Worm (Caenorhabditis elegans) whole organism, late embryonic: ENCODE data around the gene lgc-48.

Source experiments
- C08G9.2 ChIP-seq: sonication (generic microtip); optimal IDR thresholded peaks from 2 replicates; lab custom pipeline; 2016; ENCODE audit warnings: mild to moderate bottlenecking, missing genetic modification characterization, moderate library complexity, missing compliant biosample characterization
- C38D4.7 ChIP-seq: fragments of 200-800 bp; sonication (Bioruptor generic); optimal IDR thresholded peaks from 2 replicates; lab custom pipeline; 2018; ENCODE audit warnings: mild to moderate bottlenecking, missing genetic modification characterization, moderate library complexity, missing compliant biosample characterization
- F13H6.1 ChIP-seq: sonication (generic microtip); optimal IDR thresholded peaks from 2 replicates; lab custom pipeline; 2016; ENCODE audit warnings: missing genetic modification characterization, missing compliant biosample characterization
- Y22D7AL.16 ChIP-seq: sonication (generic microtip); optimal IDR thresholded peaks from 2 replicates; lab custom pipeline; 2016; ENCODE audit warnings: missing genetic modification characterization, missing compliant biosample characterization
- ama-1 ChIP-seq: fragments of 150-350 bp; optimal IDR thresholded peaks from 2 replicates; lab custom pipeline; 2014
- ceh-19 ChIP-seq: fragments of 200-800 bp; sonication (Bioruptor generic); optimal IDR thresholded peaks from 2 replicates; lab custom pipeline; 2018; ENCODE audit warnings: mild to moderate bottlenecking, missing genetic modification characterization, missing compliant biosample characterization
- ceh-22 ChIP-seq: sonication (generic microtip); optimal IDR thresholded peaks from 2 replicates; lab custom pipeline; 2017; ENCODE audit warnings: missing biosample characterization, missing genetic modification characterization
- ceh-24 ChIP-seq: sonication (generic microtip); optimal IDR thresholded peaks from 2 replicates; lab custom pipeline; 2016; ENCODE audit warnings: mild to moderate bottlenecking, missing genetic modification characterization, missing compliant biosample characterization
- ceh-30 ChIP-seq: fragments of 150-350 bp; optimal IDR thresholded peaks from 2 replicates; lab custom pipeline; 2014; ENCODE audit warnings: missing biosample characterization, missing genetic modification characterization
- ceh-31 ChIP-seq: sonication (generic microtip); optimal IDR thresholded peaks from 2 replicates; lab custom pipeline; 2016; ENCODE audit warnings: missing genetic modification characterization, missing compliant biosample characterization
- ceh-45 ChIP-seq: fragments of 200-800 bp; sonication (Bioruptor generic); IDR thresholded peaks from 2 replicates; pipeline ENCODE4 v1.3.6; 2022; ENCODE audit warnings: missing genetic modification reagents, missing genetic modification characterization, missing compliant biosample characterization
- ceh-6 ChIP-seq: fragments of 200-800 bp; sonication (Bioruptor generic); optimal IDR thresholded peaks from 2 replicates; lab custom pipeline; 2018; ENCODE audit warnings: mild to moderate bottlenecking, missing genetic modification characterization, missing compliant biosample characterization
- ceh-9 ChIP-seq: sonication (generic microtip); optimal IDR thresholded peaks from 2 replicates; lab custom pipeline; 2016; ENCODE audit warnings: mild to moderate bottlenecking, missing genetic modification characterization, inconsistent platforms, missing compliant biosample characterization
- che-1 ChIP-seq: sonication (generic microtip); optimal IDR thresholded peaks from 2 replicates; lab custom pipeline; 2016; ENCODE audit warnings: mild to moderate bottlenecking, missing genetic modification characterization, missing compliant biosample characterization
- dve-1 ChIP-seq: sonication (generic microtip); optimal IDR thresholded peaks from 2 replicates; lab custom pipeline; 2017; ENCODE audit warnings: antibody characterized with exemption, mild to moderate bottlenecking, missing genetic modification characterization, missing compliant biosample characterization
- elt-4 ChIP-seq: sonication (generic microtip); optimal IDR thresholded peaks from 2 replicates; lab custom pipeline; 2016; ENCODE audit warnings: missing genetic modification characterization, missing compliant biosample characterization
- eyg-1 ChIP-seq: sonication (generic microtip); optimal IDR thresholded peaks from 2 replicates; lab custom pipeline; 2016; ENCODE audit warnings: missing genotype, missing genetic modification characterization, missing compliant biosample characterization
- fkh-10 ChIP-seq: fragments of 150-350 bp; optimal IDR thresholded peaks from 2 replicates; lab custom pipeline; 2014; ENCODE audit warnings: missing biosample characterization, missing genetic modification reagents, missing genetic modification characterization
- fkh-6 ChIP-seq: sonication (generic microtip); optimal IDR thresholded peaks from 2 replicates; lab custom pipeline; 2016; ENCODE audit warnings: missing genetic modification characterization, missing compliant biosample characterization
- gmeb-2 ChIP-seq: sonication (generic microtip); optimal IDR thresholded peaks from 2 replicates; lab custom pipeline; 2016; ENCODE audit warnings: missing genetic modification characterization, inconsistent platforms, missing compliant biosample characterization
- hlh-13 ChIP-seq: fragments of 200-800 bp; sonication (Bioruptor generic); optimal IDR thresholded peaks from 2 replicates; lab custom pipeline; 2018; ENCODE audit warnings: mild to moderate bottlenecking, missing genetic modification characterization, missing compliant biosample characterization
- hlh-15 ChIP-seq: sonication (generic microtip); optimal IDR thresholded peaks from 2 replicates; lab custom pipeline; 2016; ENCODE audit warnings: missing genetic modification characterization, missing compliant biosample characterization
- hlh-30 ChIP-seq: sonication (generic microtip); optimal IDR thresholded peaks from 2 replicates; lab custom pipeline; 2017; ENCODE audit warnings: antibody characterized with exemption, missing genetic modification characterization, missing compliant biosample characterization; ENCODE audit not compliant: insufficient read depth
- hlh-6 ChIP-seq: sonication (generic microtip); optimal IDR thresholded peaks from 2 replicates; lab custom pipeline; 2016; ENCODE audit warnings: missing genotype, missing genetic modification characterization, missing compliant biosample characterization
- hlh-8 ChIP-seq: sonication (generic microtip); optimal IDR thresholded peaks from 2 replicates; lab custom pipeline; 2016; ENCODE audit warnings: missing genotype, missing genetic modification characterization, missing compliant biosample characterization
- lin-11 ChIP-seq: fragments of 200-800 bp; sonication (Bioruptor generic); optimal IDR thresholded peaks from 2 replicates; lab custom pipeline; 2018; ENCODE audit warnings: mild to moderate bottlenecking, missing genetic modification characterization, missing compliant biosample characterization
- mec-3 ChIP-seq: sonication (generic microtip); optimal IDR thresholded peaks from 2 replicates; lab custom pipeline; 2016; ENCODE audit warnings: borderline replicate concordance, missing genetic modification characterization, missing compliant biosample characterization
- nfya-1 ChIP-seq: sonication (generic microtip); optimal IDR thresholded peaks from 2 replicates; lab custom pipeline; 2017; ENCODE audit warnings: missing genetic modification characterization, mild to moderate bottlenecking, missing compliant biosample characterization, antibody characterized with exemption, moderate library complexity
- npax-4 ChIP-seq: sonication (generic microtip); optimal IDR thresholded peaks from 2 replicates; lab custom pipeline; 2016; ENCODE audit warnings: missing genetic modification characterization, missing compliant biosample characterization
- odd-2 ChIP-seq: sonication (generic microtip); optimal IDR thresholded peaks from 2 replicates; lab custom pipeline; 2017; ENCODE audit warnings: antibody characterized with exemption, mild to moderate bottlenecking, missing genetic modification characterization, missing compliant biosample characterization
- pag-3 ChIP-seq: sonication (generic microtip); optimal IDR thresholded peaks from 2 replicates; lab custom pipeline; 2016; ENCODE audit warnings: missing compliant biosample characterization, missing genetic modification characterization, borderline replicate concordance
- pha-2 ChIP-seq: sonication (generic microtip); optimal IDR thresholded peaks from 2 replicates; lab custom pipeline; 2017; ENCODE audit warnings: mild to moderate bottlenecking, missing genetic modification characterization, missing compliant biosample characterization
- pqm-1 ChIP-seq: sonication (generic microtip); optimal IDR thresholded peaks from 2 replicates; lab custom pipeline; 2016; ENCODE audit warnings: missing genetic modification characterization, missing compliant biosample characterization
- sdc-2 ChIP-seq: sonication (generic microtip); optimal IDR thresholded peaks from 2 replicates; lab custom pipeline; 2016; ENCODE audit warnings: missing genotype, missing genetic modification characterization, missing compliant biosample characterization
- sox-4 ChIP-seq: sonication (generic microtip); optimal IDR thresholded peaks from 2 replicates; lab custom pipeline; 2017; ENCODE audit warnings: mild to moderate bottlenecking, missing genetic modification characterization, inconsistent platforms, missing compliant biosample characterization
- tbx-7 ChIP-seq: sonication (generic microtip); optimal IDR thresholded peaks from 2 replicates; lab custom pipeline; 2016; ENCODE audit warnings: missing genotype, missing genetic modification characterization, missing compliant biosample characterization
- ttx-3 ChIP-seq: sonication (generic microtip); optimal IDR thresholded peaks from 2 replicates; lab custom pipeline; 2016; ENCODE audit warnings: missing genetic modification reagents, missing genetic modification characterization, missing compliant biosample characterization
- unc-3 ChIP-seq, 2 experiments: fragments of 200-800 bp in 1 of 2; sonication (Bioruptor generic) in 1 of 2; sonication (generic microtip) in 1 of 2; conservative IDR thresholded peaks in 1 of 2; optimal IDR thresholded peaks in 1 of 2; 2 replicates each; pipeline versions ENCODE4 v1.3.6 to Lab custom; 2016 to 2022; ENCODE audit warnings: missing compliant biosample characterization in 2 of 2, missing genetic modification characterization in 2 of 2, missing genetic modification reagents in 1 of 2
- unc-42 ChIP-seq: sonication (generic microtip); optimal IDR thresholded peaks from 2 replicates; lab custom pipeline; 2016; ENCODE audit warnings: missing genotype, missing genetic modification characterization, missing compliant biosample characterization
- unc-55 ChIP-seq: sonication (generic microtip); optimal IDR thresholded peaks from 2 replicates; lab custom pipeline; 2017; ENCODE audit warnings: missing biosample characterization, missing genetic modification reagents, missing genetic modification characterization
- unc-86 ChIP-seq: sonication (generic microtip); optimal IDR thresholded peaks from 2 replicates; lab custom pipeline; 2016; ENCODE audit warnings: missing genetic modification characterization, missing compliant biosample characterization
- zip-5 ChIP-seq: sonication (generic microtip); optimal IDR thresholded peaks from 2 replicates; lab custom pipeline; 2016; ENCODE audit warnings: missing genetic modification characterization, missing compliant biosample characterization

The lgc-48 gene

DNA sequence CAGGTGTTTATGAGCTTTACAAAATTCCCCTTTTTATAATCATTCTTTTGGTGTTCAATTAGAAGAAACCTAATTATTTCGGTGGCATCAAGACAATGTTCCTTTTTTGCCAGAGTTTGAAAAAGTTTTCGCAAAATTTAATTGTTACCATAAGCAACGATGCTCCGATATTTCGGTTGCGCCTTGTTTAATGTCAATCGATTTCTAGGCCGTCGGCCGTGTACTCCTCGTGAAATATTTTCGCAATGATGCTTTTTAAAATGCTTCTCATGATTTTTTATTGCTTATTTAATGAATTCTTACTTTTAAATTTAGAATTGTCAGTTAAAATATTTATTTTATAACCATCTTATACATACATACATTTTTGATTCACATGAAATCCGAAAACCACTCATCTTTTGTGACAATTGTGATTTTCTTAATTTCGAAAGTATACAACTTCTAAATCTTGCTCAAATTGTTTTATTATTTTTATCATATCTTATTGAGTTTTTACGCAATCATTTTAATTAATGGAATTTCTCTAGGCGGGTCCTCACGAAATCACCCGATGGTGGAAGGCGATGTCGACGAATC lies 26.9 kb upstream of the lgc-48 start, which contains the start of gene C50B6.3 (continued):
- peak; percentile 65 for TF ChIP-seq tbx-7 (tag; lab: Kevin White, UChicago)
- TF ChIP-seq hlh-6 (tag; lab: Kevin White, UChicago) = no peak
- no peak for TF ChIP-seq C38D4.7 (GFP tag; lab: Kevin White, UChicago)
- no peak for TF ChIP-seq unc-3 (GFP tag; conservative IDR thresholded peaks at IDR 0.05; lab: Robert Waterston, UW)
- no peak for TF ChIP-seq unc-3 (tag; optimal IDR thresholded peaks at IDR 0.05; lab: Kevin White, UChicago)
- TF ChIP-seq ceh-9 (tag; lab: Kevin White, UChicago) = no peak
- TF ChIP-seq ceh-45 (GFP tag; lab: Robert Waterston, UW) = no peak
- no peak for TF ChIP-seq ama-1
- no peak for TF ChIP-seq Y22D7AL.16 (tag; lab: Kevin White, UChicago)
- peak; percentile 47 for TF ChIP-seq sdc-2 (tag; lab: Kevin White, UChicago)
- no peak for TF ChIP-seq gmeb-2 (tag; lab: Kevin White, UChicago)
- no peak for TF ChIP-seq fkh-6 (tag; lab: Kevin White, UChicago)
- no peak for TF ChIP-seq ceh-24
- TF ChIP-seq odd-2 (tag; lab: Kevin White, UChicago) = no peak
- no peak for TF ChIP-seq pag-3 (tag; lab: Kevin White, UChicago)
- TF ChIP-seq eyg-1 (tag; lab: Kevin White, UChicago) = no peak
- TF ChIP-seq ceh-30 = no peak
- TF ChIP-seq unc-42 (tag; lab: Kevin White, UChicago) = peak; percentile 72
- peak; percentile 38 for TF ChIP-seq nfya-1 (tag; lab: Kevin White, UChicago)
- no peak for TF ChIP-seq ttx-3 (tag; lab: Kevin White, UChicago)
- no peak for TF ChIP-seq che-1 (tag; lab: Kevin White, UChicago)
- TF ChIP-seq hlh-13 (GFP tag; lab: Kevin White, UChicago) = no peak
- TF ChIP-seq fkh-10 (GFP tag; lab: Kevin White, UChicago) = no peak
- no peak for TF ChIP-seq lin-11 (tag; lab: Kevin White, UChicago)
- no peak for TF ChIP-seq F13H6.1 (tag; lab: Kevin White, UChicago)
- no peak for TF ChIP-seq hlh-30 (tag; lab: Kevin White, UChicago)
- no peak for TF ChIP-seq unc-86 (tag; lab: Kevin White, UChicago)
- no peak for TF ChIP-seq dve-1 (tag; lab: Kevin White, UChicago)
- TF ChIP-seq hlh-15 = no peak
- no peak for TF ChIP-seq mec-3 (tag; lab: Kevin White, UChicago)
- TF ChIP-seq ceh-22 (tag; lab: Kevin White, UChicago) = no peak
- TF ChIP-seq hlh-8 (tag; lab: Kevin White, UChicago) = peak; percentile 74
- TF ChIP-seq ceh-6 (GFP tag; lab: Kevin White, UChicago) = no peak
- no peak for TF ChIP-seq npax-4 (tag; lab: Kevin White, UChicago)
- TF ChIP-seq unc-55 (GFP tag; lab: Kevin White, UChicago) = peak; percentile 26

DNA sequence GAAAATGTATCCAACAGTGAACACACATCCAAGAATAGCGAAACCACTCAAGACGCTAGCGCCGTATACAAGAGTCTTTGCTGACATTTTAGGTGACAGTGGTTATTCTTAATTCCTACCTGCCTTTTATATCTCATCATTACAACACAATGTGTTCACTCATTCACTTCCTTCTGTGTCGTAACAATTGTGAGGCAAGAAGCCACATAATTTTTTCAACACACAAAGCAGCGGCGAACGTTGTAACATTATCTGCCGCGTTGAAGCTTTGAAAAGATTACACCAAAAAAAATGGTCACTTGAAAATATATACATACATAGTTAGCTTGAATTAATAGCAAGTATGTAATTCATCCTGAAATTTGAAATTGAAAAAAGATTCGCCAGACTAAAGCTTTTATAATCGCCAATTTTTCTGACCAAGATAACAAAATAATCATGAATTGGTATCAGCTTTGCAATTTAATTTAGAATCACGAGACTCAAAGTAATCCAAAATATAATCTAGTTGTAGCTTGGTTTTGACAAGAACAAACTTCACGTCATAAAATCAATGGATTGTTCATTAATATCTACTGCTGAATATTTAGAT lies 22.0 kb upstream of the lgc-48 start, which contains the start of the genes col-161 and srh-18:
TSS of gene col-161 (minus strand) at position 101 of the 592 bp plus-strand sequence.
TSS of gene srh-18 (plus strand) at position 542 of the 592 bp plus-strand sequence.
- no peak for TF ChIP-seq ceh-31 (tag; lab: Kevin White, UChicago)
- TF ChIP-seq ceh-24 = no peak
- no peak for TF ChIP-seq ttx-3 (tag; lab: Kevin White, UChicago)
- TF ChIP-seq ceh-19 = no peak
- TF ChIP-seq pqm-1 (tag; lab: Kevin White, UChicago) = no peak
- no peak for TF ChIP-seq zip-5 (tag; lab: Kevin White, UChicago)
- TF ChIP-seq dve-1 (tag; lab: Kevin White, UChicago) = no peak
- TF ChIP-seq sox-4 (tag; lab: Kevin White, UChicago) = no peak
- no peak for TF ChIP-seq elt-4 (tag; lab: Kevin White, UChicago)
- TF ChIP-seq eyg-1 (tag; lab: Kevin White, UChicago) = no peak
- no peak for TF ChIP-seq lin-11 (tag; lab: Kevin White, UChicago)
- TF ChIP-seq pha-2 (tag; lab: Kevin White, UChicago) = no peak
- TF ChIP-seq ceh-30 = no peak
- TF ChIP-seq C08G9.2 = no peak
